Worm (Caenorhabditis elegans): ENCODE data around the gene Y56A3A.7.

Y56A3A.7 gene

DNA sequence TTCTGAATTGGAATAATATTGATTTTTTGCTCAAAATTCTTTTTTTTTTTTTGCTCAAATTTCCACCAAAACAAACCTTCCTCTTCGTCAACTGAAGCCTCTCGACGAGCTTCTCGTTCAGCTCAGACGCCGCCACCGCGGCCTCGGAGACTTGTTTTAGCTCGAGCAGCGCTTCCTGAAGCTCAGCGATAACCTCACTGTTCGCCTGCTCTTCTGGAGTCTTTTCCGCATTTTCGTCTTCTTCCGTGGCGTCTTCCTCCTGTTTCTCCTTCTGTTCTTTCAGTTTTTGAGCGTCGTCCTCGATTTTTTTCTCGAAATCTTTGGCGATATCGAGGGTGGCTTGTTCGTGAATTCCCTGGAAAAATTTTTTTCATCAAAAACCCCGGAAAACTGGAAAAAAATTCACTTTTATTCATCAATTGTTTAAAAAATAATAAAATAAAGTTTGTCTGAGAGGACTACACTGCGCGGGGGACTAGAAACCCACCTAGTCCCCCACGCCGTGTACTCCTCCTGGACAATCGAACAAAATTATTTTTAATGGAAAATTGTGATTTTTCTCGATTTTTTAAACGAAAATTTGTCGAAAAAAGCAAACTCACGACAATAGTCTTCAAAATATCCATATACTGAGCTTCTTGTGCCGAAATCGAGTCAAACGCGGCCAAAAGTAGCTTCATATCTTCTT is 613 bp downstream of the Y56A3A.7 start (continued):
- no peak for TF ChIP-seq ceh-62 (tag; optimal IDR thresholded peaks at IDR 0.05)
- TF ChIP-seq aha-1 (tag), result peak; percentile 72
- peak; percentile 7 for TF ChIP-seq gei-8 (GFP tag; optimal IDR thresholded peaks at IDR 0.05)
- TF ChIP-seq D1046.2 (GFP tag; IDR thresholded peaks at IDR 0.05), result no peak
- TF ChIP-seq hmg-1.1 (GFP tag; IDR thresholded peaks at IDR 0.05), result peak; percentile 66
- peak; percentile 79 for TF ChIP-seq F49E8.2 (tag; optimal IDR thresholded peaks at IDR 0.05; ENCODE audit: borderline replicate concordance)
- peak; percentile 13 for TF ChIP-seq spr-1 (tag; optimal IDR thresholded peaks at IDR 0.05)
- TF ChIP-seq nhr-111 (GFP tag; optimal IDR thresholded peaks at IDR 0.05), result peak; percentile 31
- peak; percentile 93 for TF ChIP-seq duxl-1 (tag; optimal IDR thresholded peaks at IDR 0.05; ENCODE audit: poor library complexity)
- peak in 1 of 2 experiments; percentile 85; a peak in 1 of 4 replicates for TF ChIP-seq madf-5 (GFP tag; IDR thresholded peaks at IDR 0.05)
- peak; percentile 66 for TF ChIP-seq set-16 (GFP tag; IDR thresholded peaks at IDR 0.05)
- TF ChIP-seq dve-1 (tag; optimal IDR thresholded peaks at IDR 0.05; ENCODE audit: insufficient read depth), result peak; percentile 33
- TF ChIP-seq nhr-77 (tag; optimal IDR thresholded peaks at IDR 0.05), result peak; percentile 3
- TF ChIP-seq lin-1 (GFP tag; IDR thresholded peaks at IDR 0.05), result no peak
- peak in 1 of 2 experiments; percentile 93 for TF ChIP-seq lsy-2 (tag; optimal IDR thresholded peaks at IDR 0.05)

- TF ChIP-seq nhr-42 (GFP tag; IDR thresholded peaks at IDR 0.05) (0 out of 2 replicates have a peak, but pooled peaks have one; percentile 11), daf-16 (GFP tag; optimal IDR thresholded peaks at IDR 0.05) (peak in 1 of 2 experiments; percentile 73), daf-16 (tag; optimal IDR thresholded peaks at IDR 0.05) (no peak), mxl-2 (GFP tag; conservative IDR thresholded peaks at IDR 0.05) (no peak), D1046.2 (GFP tag; IDR thresholded peaks at IDR 0.05) (0 out of 2 replicates have a peak, but pooled peaks have one; percentile 12), aha-1 (tag) (peak; percentile 81), hlh-11 (tag; optimal IDR thresholded peaks at IDR 0.05) (peak; percentile 55)
These were observed 4.2 kb downstream of the Y56A3A.7 start for ce11 chrIII:11942664-11943063.

ce11 chrIII:11938525-11938924 is 8.3 kb downstream of the Y56A3A.7 start:
- TF ChIP-seq aha-1 (tag) (peak; percentile 54), lsy-2 (tag; optimal IDR thresholded peaks at IDR 0.05) (no peak), unc-62 (GFP tag; optimal IDR thresholded peaks at IDR 0.05 in 1 of 2) (peak in 1 of 2 experiments; percentile 91), unc-62 (tag; optimal IDR thresholded peaks at IDR 0.05) (no peak)

ce11 chrIII:11937911-11938310 is 8.9 kb downstream of the Y56A3A.7 start:
- TF ChIP-seq dmd-6 (GFP tag; IDR thresholded peaks at IDR 0.05), result no peak
- no peak for TF ChIP-seq cey-2 (tag; optimal IDR thresholded peaks at IDR 0.05; ENCODE audit: borderline replicate concordance, insufficient read depth)
- TF ChIP-seq daf-16 (GFP tag; optimal IDR thresholded peaks at IDR 0.05), result no peak
- TF ChIP-seq daf-16 (tag; optimal IDR thresholded peaks at IDR 0.05), result no peak
- TF ChIP-seq nhr-237 (tag; optimal IDR thresholded peaks at IDR 0.05), result no peak
- TF ChIP-seq mdl-1 (tag; optimal IDR thresholded peaks at IDR 0.05), result no peak
- TF ChIP-seq ctbp-1 (GFP tag; IDR thresholded peaks at IDR 0.05), result no peak
- no peak for TF ChIP-seq ztf-11 (tag; optimal IDR thresholded peaks at IDR 0.05)
- no peak for TF ChIP-seq lin-13 (GFP tag; optimal IDR thresholded peaks at IDR 0.05)
- TF ChIP-seq F26F4.8 (GFP tag; conservative IDR thresholded peaks at IDR 0.05), result no peak
- TF ChIP-seq mxl-2 (GFP tag; conservative IDR thresholded peaks at IDR 0.05), result no peak
- TF ChIP-seq T20F7.1 (GFP tag; optimal IDR thresholded peaks at IDR 0.05), result no peak
- no peak for TF ChIP-seq F10B5.3 (tag; optimal IDR thresholded peaks at IDR 0.05)
- no peak for TF ChIP-seq mes-2 (tag; optimal IDR thresholded peaks at IDR 0.05; ENCODE audit: poor library complexity, severe bottlenecking)
- no peak for TF ChIP-seq D1046.2 (GFP tag; IDR thresholded peaks at IDR 0.05)
- TF ChIP-seq pha-4 (GFP tag; IDR thresholded peaks at IDR 0.05), result no peak
- TF ChIP-seq pha-4 (tag; optimal IDR thresholded peaks at IDR 0.05), result no peak
- no peak for TF ChIP-seq lin-29 (GFP tag; IDR thresholded peaks at IDR 0.05)
- TF ChIP-seq ceh-82 (tag; optimal IDR thresholded peaks at IDR 0.05), result no peak
- no peak for TF ChIP-seq ama-1 (optimal IDR thresholded peaks at IDR 0.05)
- no peak for TF ChIP-seq dve-1 (tag; optimal IDR thresholded peaks at IDR 0.05; ENCODE audit: insufficient read depth)
- no peak for TF ChIP-seq unc-62 (GFP tag; optimal IDR thresholded peaks at IDR 0.05 in 1 of 2)
- TF ChIP-seq unc-62 (tag; optimal IDR thresholded peaks at IDR 0.05), result no peak
